Fruit fly (Drosophila melanogaster) whole organism, embryonic: Measurements from ENCODE around the gene rhea.

Experiments
- Adf1 ChIP-seq: fragments of 200-800 bp; sonication (Bioruptor generic); IDR thresholded peaks from 2 replicates; pipeline ENCODE4 v1.3.6; 2022; ENCODE audit warnings: missing biosample characterization, missing genetic modification characterization
- Asciz ChIP-seq: fragments of 200-800 bp; sonication (Bioruptor generic); optimal IDR thresholded peaks from 2 replicates; lab custom pipeline; 2017; ENCODE audit warnings: missing biosample characterization, mild to moderate bottlenecking, missing genetic modification characterization, missing genetic modification reagents
- Blimp-1 ChIP-seq: fragments of 200-800 bp; sonication (Bioruptor generic); optimal IDR thresholded peaks from 3 replicates; lab custom pipeline; 2018; ENCODE audit warnings: missing biosample characterization, missing genetic modification characterization, mild to moderate bottlenecking, moderate library complexity, missing genetic modification reagents
- CG10959 ChIP-seq: fragments of 200-800 bp; sonication (Bioruptor generic); IDR thresholded peaks from 2 replicates; pipeline ENCODE4 v1.3.6; 2022; ENCODE audit warnings: missing biosample characterization, missing genetic modification characterization
- CG12659 ChIP-seq: fragments of 200-800 bp; sonication (Bioruptor generic); optimal IDR thresholded peaks from 3 replicates; lab custom pipeline; 2017; ENCODE audit warnings: mild to moderate bottlenecking, missing biosample characterization, missing genetic modification reagents, missing genetic modification characterization
- CG13424 ChIP-seq: fragments of 200-800 bp; sonication (Bioruptor generic); optimal IDR thresholded peaks from 2 replicates; lab custom pipeline; 2019; ENCODE audit warnings: missing biosample characterization, mild to moderate bottlenecking, missing genetic modification characterization, moderate library complexity
- CG15269 ChIP-seq: fragments of 200-800 bp; sonication (Bioruptor generic); optimal IDR thresholded peaks from 2 replicates; lab custom pipeline; 2018; ENCODE audit warnings: missing biosample characterization, mild to moderate bottlenecking, missing genetic modification characterization, moderate library complexity
- CG17359 ChIP-seq: fragments of 200-800 bp; sonication (Bioruptor generic); optimal IDR thresholded peaks from 3 replicates; lab custom pipeline; 2018; ENCODE audit warnings: missing biosample characterization, mild to moderate bottlenecking, missing genetic modification characterization, moderate library complexity
- CG17385 ChIP-seq: fragments of 200-800 bp; sonication (Bioruptor generic); optimal IDR thresholded peaks from 3 replicates; lab custom pipeline; 2018; ENCODE audit warnings: missing biosample characterization, mild to moderate bottlenecking, missing genetic modification characterization
- CG1832 ChIP-seq: fragments of 200-800 bp; sonication (Bioruptor generic); optimal IDR thresholded peaks from 2 replicates; lab custom pipeline; 2017; ENCODE audit warnings: missing biosample characterization, mild to moderate bottlenecking, missing genetic modification characterization, inconsistent platforms
- CG2116 ChIP-seq: fragments of 200-800 bp; sonication (Bioruptor generic); optimal IDR thresholded peaks from 3 replicates; lab custom pipeline; 2018; ENCODE audit warnings: missing biosample characterization, mild to moderate bottlenecking, missing genetic modification characterization
- CG34376 ChIP-seq: fragments of 200-800 bp; sonication (Bioruptor generic); optimal IDR thresholded peaks from 2 replicates; lab custom pipeline; 2018; ENCODE audit warnings: missing biosample characterization, mild to moderate bottlenecking, missing genetic modification characterization
- CG4707 ChIP-seq: fragments of 200-800 bp; sonication (Bioruptor generic); optimal IDR thresholded peaks from 2 replicates; lab custom pipeline; 2018; ENCODE audit warnings: missing biosample characterization, mild to moderate bottlenecking, missing genetic modification characterization, moderate library complexity
- CG5180 ChIP-seq: fragments of 200-800 bp; sonication (Bioruptor generic); optimal IDR thresholded peaks from 3 replicates; lab custom pipeline; 2017; ENCODE audit warnings: missing biosample characterization, missing genetic modification characterization, mild to moderate bottlenecking, moderate library complexity, missing genetic modification reagents
- CG7745 ChIP-seq: fragments of 200-800 bp; sonication (Bioruptor generic); optimal IDR thresholded peaks from 2 replicates; lab custom pipeline; 2018; ENCODE audit warnings: missing biosample characterization, mild to moderate bottlenecking, missing genetic modification characterization, moderate library complexity
- CG8089 ChIP-seq: fragments of 200-800 bp; sonication (Bioruptor generic); optimal IDR thresholded peaks from 3 replicates; lab custom pipeline; 2016; ENCODE audit warnings: missing biosample characterization, missing genetic modification characterization
- CG8944 ChIP-seq: fragments of 200-800 bp; sonication (Bioruptor generic); optimal IDR thresholded peaks from 3 replicates; lab custom pipeline; 2016; ENCODE audit warnings: missing biosample characterization, missing genetic modification characterization
- CHES-1-like ChIP-seq: fragments of 200-800 bp; sonication (Bioruptor generic); optimal IDR thresholded peaks from 2 replicates; lab custom pipeline; 2016; ENCODE audit warnings: missing biosample characterization, missing genetic modification characterization
- Chrac-16 ChIP-seq: fragments of 200-800 bp; sonication (Bioruptor generic); optimal IDR thresholded peaks from 3 replicates; lab custom pipeline; 2016; ENCODE audit warnings: missing biosample characterization, missing genetic modification characterization
- CrebB ChIP-seq: fragments of 200-800 bp; sonication (Bioruptor generic); optimal IDR thresholded peaks from 3 replicates; lab custom pipeline; 2018; ENCODE audit warnings: missing biosample characterization, mild to moderate bottlenecking, missing genetic modification characterization
- Doc3 ChIP-seq: fragments of 200-800 bp; sonication (Bioruptor generic); IDR thresholded peaks from 3 replicates; pipeline ENCODE4 v1.3.6; 2022; ENCODE audit warnings: missing biosample characterization, missing genetic modification characterization; ENCODE audit not compliant: partially characterized antibody
- Eip74EF ChIP-seq, 2 experiments: fragments of 200-800 bp in 1 of 2; fragments of >200 bp in 1 of 2; sonication (Bioruptor generic) in 1 of 2; optimal IDR thresholded peaks; 2 replicates each; lab custom pipeline; 2017 to 2019; ENCODE audit warnings: missing biosample characterization in 2 of 2, missing genetic modification characterization in 2 of 2, mild to moderate bottlenecking in 1 of 2, moderate library complexity in 1 of 2
- H2.0 ChIP-seq: fragments of 200-800 bp; sonication (Bioruptor generic); IDR thresholded peaks from 2 replicates; pipeline ENCODE4 v1.3.6; 2022; ENCODE audit warnings: missing biosample characterization, missing genetic modification characterization
- Hr78 ChIP-seq, 2 experiments: fragments of 200-800 bp in 1 of 2; fragments of >200 bp in 1 of 2; sonication (Bioruptor generic) in 1 of 2; optimal IDR thresholded peaks; 2 replicates each; lab custom pipeline; 2017 to 2019; ENCODE audit warnings: missing biosample characterization in 2 of 2, missing genetic modification characterization in 2 of 2, mild to moderate bottlenecking in 1 of 2, moderate library complexity in 1 of 2
- Neu2 ChIP-seq: fragments of 200-800 bp; sonication (Bioruptor generic); optimal IDR thresholded peaks from 3 replicates; lab custom pipeline; 2016; ENCODE audit warnings: missing biosample characterization, missing genetic modification characterization, borderline replicate concordance
- Rfx ChIP-seq: fragments of 200-800 bp; sonication (Bioruptor generic); IDR thresholded peaks from 2 replicates; pipeline ENCODE4 v1.3.6; 2022; ENCODE audit warnings: missing biosample characterization, missing genetic modification characterization
- abd-A ChIP-seq: fragments of 200-800 bp; sonication (Bioruptor generic); optimal IDR thresholded peaks from 3 replicates; lab custom pipeline; 2019; ENCODE audit warnings: missing biosample characterization, mild to moderate bottlenecking, missing genetic modification characterization, moderate library complexity
- ap ChIP-seq: fragments of 200-800 bp; sonication (Bioruptor generic); IDR thresholded peaks from 2 replicates; pipeline ENCODE4 v1.3.6; 2022; ENCODE audit warnings: missing biosample characterization, missing genetic modification characterization
- caup ChIP-seq: fragments of 200-800 bp; sonication (Bioruptor generic); optimal IDR thresholded peaks from 3 replicates; lab custom pipeline; 2017; ENCODE audit warnings: missing biosample characterization, mild to moderate bottlenecking, missing genetic modification characterization, moderate library complexity; ENCODE audit not compliant: severe bottlenecking
- chif ChIP-seq, 2 experiments: fragments of 200-800 bp; sonication (Bioruptor generic); optimal IDR thresholded peaks; 3 replicates each; lab custom pipeline; 2016; ENCODE audit warnings: missing biosample characterization in 2 of 2, missing genetic modification characterization in 2 of 2
- chm ChIP-seq: fragments of 200-800 bp; sonication (Bioruptor generic); IDR thresholded peaks from 2 replicates; pipeline ENCODE4 v1.3.6; 2022; ENCODE audit warnings: missing biosample characterization, missing genetic modification characterization
- dpn ChIP-seq, 2 experiments: fragments of 200-800 bp; sonication (Bioruptor generic); optimal IDR thresholded peaks; 3 replicates each; lab custom pipeline; 2016; ENCODE audit warnings: missing biosample characterization in 2 of 2, missing genetic modification characterization in 2 of 2
- dysf ChIP-seq: fragments of 200-800 bp; sonication (Bioruptor generic); IDR thresholded peaks from 3 replicates; pipeline ENCODE4 v1.3.6; 2022; ENCODE audit warnings: missing biosample characterization, missing genetic modification characterization
- fu2 ChIP-seq: fragments of 200-800 bp; sonication (Bioruptor generic); optimal IDR thresholded peaks from 2 replicates; lab custom pipeline; 2016; ENCODE audit warnings: missing biosample characterization, missing genetic modification characterization
- ken ChIP-seq: fragments of 200-800 bp; sonication (Bioruptor generic); IDR thresholded peaks from 3 replicates; pipeline ENCODE4 v1.3.6; 2022; ENCODE audit warnings: missing biosample characterization, missing genetic modification characterization
- maf-S ChIP-seq: fragments of 200-800 bp; sonication (Bioruptor generic); optimal IDR thresholded peaks from 2 replicates; lab custom pipeline; 2016; ENCODE audit warnings: missing biosample characterization, missing genetic modification characterization
- pros ChIP-seq: fragments of 200-800 bp; sonication (Bioruptor generic); optimal IDR thresholded peaks from 3 replicates; lab custom pipeline; 2019; ENCODE audit warnings: missing biosample characterization, mild to moderate bottlenecking, missing genetic modification characterization, moderate library complexity
- ro ChIP-seq: fragments of 200-800 bp; sonication (Bioruptor generic); IDR thresholded peaks from 2 replicates; pipeline ENCODE4 v1.3.6; 2022; ENCODE audit warnings: missing biosample characterization, missing genetic modification characterization
- row ChIP-seq: fragments of 200-800 bp; sonication (Bioruptor generic); IDR thresholded peaks from 3 replicates; pipeline ENCODE4 v1.3.6; 2022; ENCODE audit warnings: missing biosample characterization, missing genetic modification characterization
- shn ChIP-seq: fragments of 200-800 bp; sonication (Bioruptor generic); optimal IDR thresholded peaks from 3 replicates; lab custom pipeline; 2016; ENCODE audit warnings: missing biosample characterization, missing genetic modification characterization
- sima ChIP-seq: fragments of 200-800 bp; sonication (Bioruptor generic); optimal IDR thresholded peaks from 2 replicates; lab custom pipeline; 2016; ENCODE audit warnings: missing biosample characterization, missing genetic modification characterization
- slbo ChIP-seq: fragments of 200-800 bp; sonication (Bioruptor generic); IDR thresholded peaks from 2 replicates; pipeline ENCODE4 v1.3.6; 2022; ENCODE audit warnings: missing biosample characterization, missing genetic modification characterization
- so ChIP-seq: fragments of 200-800 bp; sonication (Bioruptor generic); IDR thresholded peaks from 3 replicates; pipeline ENCODE4 v1.3.6; 2022; ENCODE audit warnings: missing biosample characterization, missing genetic modification characterization
- sqz ChIP-seq: fragments of 200-800 bp; sonication (Bioruptor generic); optimal IDR thresholded peaks from 3 replicates; lab custom pipeline; 2018; ENCODE audit warnings: missing biosample characterization, mild to moderate bottlenecking, missing genetic modification characterization
- stc ChIP-seq: fragments of 200-800 bp; sonication (Bioruptor generic); IDR thresholded peaks from 2 replicates; pipeline ENCODE4 v1.3.6; 2022; ENCODE audit warnings: missing biosample characterization, missing genetic modification characterization
- tgo ChIP-seq: fragments of 200-800 bp; sonication (Bioruptor generic); IDR thresholded peaks from 3 replicates; pipeline ENCODE4 v1.3.6; 2022; ENCODE audit warnings: missing biosample characterization, missing genetic modification characterization
- trh ChIP-seq: fragments of 200-800 bp; sonication (Bioruptor generic); optimal IDR thresholded peaks from 2 replicates; lab custom pipeline; 2016; ENCODE audit warnings: missing biosample characterization, missing genetic modification characterization
- vfl ChIP-seq: fragments of 200-800 bp; sonication (Bioruptor generic); optimal IDR thresholded peaks from 2 replicates; lab custom pipeline; 2016; ENCODE audit warnings: missing biosample characterization, missing genetic modification characterization
- wor ChIP-seq: fragments of 200-800 bp; sonication (Bioruptor generic); IDR thresholded peaks from 2 replicates; pipeline ENCODE4 v1.3.6; 2022; ENCODE audit warnings: missing biosample characterization, missing genetic modification characterization

rhea gene

dm6 chr3L:8547104-8547523 is 2.3 kb downstream of the rhea start (continued):
- TF ChIP-seq CG10959 (GFP tag; lab: Robert Waterston, UW) (0 out of 2 replicates have a peak, but pooled peaks have one; percentile 27), stc (GFP tag; lab: Robert Waterston, UW) (peak; percentile 77), Adf1 (GFP tag; lab: Robert Waterston, UW) (peak; percentile 85), CG2116 (GFP tag; lab: Kevin White, UChicago) (peak; percentile 44), sqz (GFP tag; lab: Kevin White, UChicago) (peak; percentile 79), CG17385 (GFP tag; lab: Kevin White, UChicago) (peak; percentile 87), CG1832 (GFP tag; lab: Kevin White, UChicago) (no peak), CrebB (tag; lab: Kevin White, UChicago) (peak; percentile 67), Chrac-16 (GFP tag; lab: Kevin White, UChicago) (peak; percentile 76), ap (peak; percentile 66), H2.0 (GFP tag; lab: Robert Waterston, UW) (peak; percentile 76), fu2 (peak; percentile 61), vfl (GFP tag; lab: Kevin White, UChicago) (peak; percentile 65), CG5180 (GFP tag; lab: Kevin White, UChicago) (peak; percentile 73), CG7745 (tag; lab: Kevin White, UChicago) (no peak), sima (GFP tag; lab: Kevin White, UChicago) (no peak), CG4707 (GFP tag; lab: Kevin White, UChicago) (peak; percentile 41), chif (GFP tag; optimal IDR thresholded peaks at IDR 0.05; lab: Kevin White, UChicago) (peak; percentile 71 to 78), Doc3 (GFP tag; lab: Robert Waterston, UW) (no peak), wor (GFP tag; lab: Robert Waterston, UW) (peak; percentile 74), tgo (GFP tag; lab: Robert Waterston, UW) (peak; percentile 81), CG17359 (tag; lab: Kevin White, UChicago) (peak; percentile 90), Neu2 (GFP tag; lab: Kevin White, UChicago) (no peak), Rfx (GFP tag; lab: Robert Waterston, UW) (peak; percentile 91), dpn (GFP tag; optimal IDR thresholded peaks at IDR 0.05; lab: Kevin White, UChicago) (peak; percentile 77 to 86), abd-A (peak; percentile 38), trh (GFP tag; lab: Kevin White, UChicago) (peak; percentile 72), pros (no peak), Asciz (peak; percentile 84), maf-S (GFP tag; lab: Kevin White, UChicago) (peak; percentile 50), so (GFP tag; lab: Robert Waterston, UW) (peak; percentile 83), CG12659 (peak; percentile 93), Eip74EF (GFP tag; optimal IDR thresholded peaks at IDR 0.05; lab: Kevin White, UChicago) (peak in 1 of 2 experiments; percentile 80), caup (GFP tag; lab: Kevin White, UChicago) (peak; percentile 80), Blimp-1 (GFP tag; lab: Kevin White, UChicago) (peak; percentile 85)
- TF ChIP-seq, all 482 proteins: peak for 389

dm6 chr3L:8549183-8549890 is 4.5 kb downstream of the rhea start:
- peak; percentile 20 for TF ChIP-seq CHES-1-like (GFP tag; lab: Kevin White, UChicago)
- no peak for TF ChIP-seq CG8944 (GFP tag; lab: Kevin White, UChicago)
- peak; percentile 15 for TF ChIP-seq CG12659
- TF ChIP-seq row (GFP tag; lab: Robert Waterston, UW): peak; percentile 67
- TF ChIP-seq CG13424: peak; percentile 63
- TF ChIP-seq CG15269 (tag; lab: Kevin White, UChicago): peak; percentile 26
- no peak for TF ChIP-seq shn (GFP tag; lab: Kevin White, UChicago)
- TF ChIP-seq CG8089 (GFP tag; lab: Kevin White, UChicago): peak; percentile 36
- peak; percentile 56; the same call in 1 of the 2 replicates for TF ChIP-seq chm (GFP tag; lab: Robert Waterston, UW)
- no peak for TF ChIP-seq ken (GFP tag; lab: Robert Waterston, UW)
- TF ChIP-seq dysf: peak; percentile 66; the same call in 2 of the 3 replicates
- TF ChIP-seq CG34376 (GFP tag; lab: Kevin White, UChicago): no peak
- peak in 1 of 2 experiments; percentile 5 for TF ChIP-seq Hr78 (GFP tag; optimal IDR thresholded peaks at IDR 0.05; lab: Kevin White, UChicago)
- TF ChIP-seq ro (GFP tag; lab: Robert Waterston, UW): no peak
- TF ChIP-seq slbo (GFP tag; lab: Robert Waterston, UW): no peak
